Fruit fly (Drosophila melanogaster) ovary, adult (tissue): Measurements from ENCODE around the gene car.
A peak's percentile ranks its signal among the peaks of the same experiment; 100 is the strongest.

ENCODE experiments used
- CG17801 ChIP-seq: fragments of 200-800 bp; optimal IDR thresholded peaks from 2 replicates; lab custom pipeline; 2019; ENCODE audit warnings: missing biosample characterization, mild to moderate bottlenecking, missing genetic modification characterization, moderate library complexity; ENCODE audit not compliant: partially characterized antibody

The car gene

DNA sequence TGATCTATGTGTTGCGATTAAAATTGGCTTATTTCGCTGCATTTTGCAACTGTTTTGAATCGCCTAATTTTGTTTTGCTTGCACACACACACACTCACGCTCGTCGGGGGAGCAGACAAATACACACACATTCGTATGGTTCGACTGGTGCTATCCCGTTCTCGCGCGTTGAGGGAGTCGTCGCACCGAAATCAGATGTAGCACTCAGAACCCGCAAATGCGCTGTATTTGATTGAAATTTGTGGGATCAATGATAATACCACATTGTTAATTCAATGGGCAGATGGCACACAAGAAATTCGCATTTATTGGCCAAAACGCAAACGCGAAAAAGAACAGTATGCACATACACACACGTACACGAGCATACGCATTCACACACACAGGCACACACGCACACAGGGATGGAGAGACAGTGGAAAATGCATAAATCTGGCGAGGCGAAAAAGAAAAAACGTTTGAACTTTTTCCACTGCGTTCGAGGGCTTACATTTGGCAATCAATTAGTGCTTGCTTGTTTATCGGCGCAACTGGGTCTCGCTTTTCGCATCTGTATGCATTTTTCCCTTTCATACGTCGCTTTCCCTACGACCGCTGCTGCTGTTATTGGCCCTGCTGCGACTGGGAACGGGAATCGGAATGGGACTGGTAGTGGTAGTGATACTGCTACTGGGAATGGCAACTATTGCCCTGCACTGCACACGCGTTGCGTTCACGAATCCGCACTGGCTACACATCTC, 13.3 kb downstream of the car start:
- TF ChIP-seq CG17801 (GFP tag; lab: Kevin White, UChicago), result peak; percentile 31

DNA sequence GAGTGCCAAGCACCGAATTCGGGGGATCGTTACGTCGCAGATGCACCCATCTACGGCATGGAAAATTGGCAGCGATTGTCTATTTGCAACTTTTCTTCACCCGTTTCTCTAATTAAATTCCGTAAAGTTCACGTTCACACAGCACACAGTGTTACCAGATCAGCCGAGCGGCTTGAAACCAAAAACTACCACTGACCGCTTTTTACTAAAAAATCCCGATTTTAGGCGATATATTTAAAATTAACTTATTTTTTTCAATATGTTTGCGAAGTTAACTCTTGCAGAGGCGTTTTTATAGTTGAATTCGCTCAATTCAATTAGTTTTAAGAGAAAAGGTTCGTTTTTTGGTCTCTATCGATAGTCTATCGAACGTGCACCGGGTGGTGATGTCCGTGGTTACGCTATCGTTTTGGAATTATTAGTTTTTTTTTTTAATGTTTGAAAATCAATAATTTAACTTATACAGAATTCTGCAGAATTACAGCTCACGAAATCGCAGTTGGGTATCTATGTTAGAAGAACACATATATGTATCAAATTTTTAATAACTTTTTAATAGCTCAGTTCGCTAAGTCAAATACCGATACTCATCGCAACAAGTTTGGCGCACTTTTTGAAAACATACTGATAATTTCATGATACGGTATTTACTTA, 14.0 kb downstream of the car start, which contains the start of gene Tao:
Tao (minus strand) TSS at position 153 of the 654 bp plus-strand sequence.
- no peak for TF ChIP-seq CG17801 (GFP tag; lab: Kevin White, UChicago)

DNA sequence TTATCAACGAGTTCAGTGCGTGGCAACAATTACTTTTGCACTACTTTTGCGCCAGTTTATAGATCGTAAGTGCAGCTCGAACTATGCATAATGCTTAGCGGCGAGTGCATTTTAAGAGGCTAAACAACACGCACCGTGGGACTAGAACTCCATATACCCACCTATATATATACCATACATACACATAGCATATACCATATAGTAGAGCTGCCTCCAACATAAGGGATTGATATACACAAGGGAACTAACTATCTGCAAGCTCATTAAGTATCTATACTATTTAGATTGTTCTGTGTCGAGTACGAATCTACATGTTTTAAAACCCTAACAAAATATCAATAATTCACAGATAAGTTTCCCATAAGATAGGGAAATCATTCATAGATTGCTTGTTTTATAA, 16.1 kb downstream of the car start, which contains the start of gene CG14218:
CG14218 (minus strand) TSS at position 101 of the 400 bp plus-strand sequence.
- TF ChIP-seq CG17801 (GFP tag; lab: Kevin White, UChicago), result no peak

DNA sequence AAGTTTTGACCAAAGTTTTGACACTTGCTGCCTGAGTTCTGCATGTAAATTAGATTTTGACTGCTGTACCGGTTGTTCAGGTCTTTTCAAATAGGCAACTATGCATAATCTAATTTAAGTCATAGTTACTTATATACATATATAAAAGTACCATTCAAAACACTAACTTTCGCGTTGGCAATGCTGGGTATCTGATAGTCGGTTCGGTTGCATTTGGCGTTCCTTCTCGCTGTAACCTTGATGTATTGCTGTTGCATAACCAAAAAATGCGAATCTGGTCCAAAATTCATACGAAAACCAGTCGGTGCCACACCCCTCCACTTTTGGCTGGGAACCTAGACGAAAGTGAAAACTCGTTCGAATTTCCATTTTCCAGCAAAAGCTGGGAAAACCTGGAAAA, 16.9 kb downstream of the car start:
- no peak for TF ChIP-seq CG17801 (GFP tag; lab: Kevin White, UChicago)

DNA sequence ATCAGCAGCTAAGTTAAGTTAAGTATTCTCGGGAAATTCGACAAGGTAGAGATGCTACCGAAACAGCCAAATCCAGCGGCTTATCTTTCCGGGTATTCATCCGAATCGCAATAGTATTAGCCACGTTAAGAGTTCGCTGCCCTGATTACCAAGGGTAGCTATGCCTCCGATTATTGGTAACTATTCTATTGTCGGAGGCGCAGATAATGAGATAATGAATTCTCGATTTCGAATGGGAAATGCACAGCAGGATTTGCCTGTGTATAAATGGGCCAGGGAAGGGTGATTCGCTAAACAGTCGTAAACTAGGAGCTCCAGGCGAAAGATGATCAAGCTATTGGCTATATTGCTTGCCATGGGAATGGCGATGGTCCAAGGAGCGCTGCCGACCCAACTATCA, 17.5 kb downstream of the car start, which contains the start of gene CG14204:
CG14204 (plus strand) TSS at position 301 of the 400 bp plus-strand sequence.
- TF ChIP-seq CG17801 (GFP tag; lab: Kevin White, UChicago), result no peak

DNA sequence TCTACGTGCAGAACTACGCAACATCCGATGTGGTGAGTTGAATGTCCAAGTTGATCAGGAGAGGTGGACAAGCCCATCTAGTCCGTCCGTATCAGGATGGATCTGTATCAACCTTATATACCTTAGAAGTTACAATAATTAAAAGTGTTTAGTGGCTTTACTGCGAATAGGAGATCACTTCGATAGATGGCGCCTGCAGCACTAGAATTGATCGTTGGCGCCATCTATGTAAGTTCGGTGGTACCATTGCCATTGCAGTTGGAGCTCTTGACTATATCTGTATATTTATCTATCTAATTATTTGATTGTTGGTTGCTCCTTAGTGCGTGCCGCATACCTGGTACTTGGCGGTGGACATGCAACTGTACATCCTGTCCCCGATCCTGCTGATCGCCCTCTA, 19.3 kb downstream of the car start:
- no peak for TF ChIP-seq CG17801 (GFP tag; lab: Kevin White, UChicago)

DNA sequence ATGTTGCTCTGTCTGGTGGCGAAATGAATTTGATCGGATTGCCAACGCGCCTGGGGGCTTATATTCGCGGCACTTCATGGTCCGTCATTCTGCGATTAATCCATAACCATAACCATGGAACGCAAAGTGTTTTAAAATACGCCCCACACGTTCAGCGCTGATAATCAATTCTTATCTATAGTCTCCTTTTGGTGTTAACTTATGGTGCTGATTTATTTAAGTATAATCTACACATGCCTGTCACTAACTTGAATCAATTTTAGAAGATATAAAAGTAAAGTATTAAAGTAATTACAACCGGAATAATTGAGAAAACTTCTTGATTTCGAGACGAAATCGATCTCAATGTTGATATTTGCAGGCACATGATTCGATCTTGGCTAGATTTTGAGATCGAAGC, 24.3 kb downstream of the car start, which contains the start of gene CG14219:
CG14219 (minus strand) TSS at position 101 of the 400 bp plus-strand sequence.
- no peak for TF ChIP-seq CG17801 (GFP tag; lab: Kevin White, UChicago)

DNA sequence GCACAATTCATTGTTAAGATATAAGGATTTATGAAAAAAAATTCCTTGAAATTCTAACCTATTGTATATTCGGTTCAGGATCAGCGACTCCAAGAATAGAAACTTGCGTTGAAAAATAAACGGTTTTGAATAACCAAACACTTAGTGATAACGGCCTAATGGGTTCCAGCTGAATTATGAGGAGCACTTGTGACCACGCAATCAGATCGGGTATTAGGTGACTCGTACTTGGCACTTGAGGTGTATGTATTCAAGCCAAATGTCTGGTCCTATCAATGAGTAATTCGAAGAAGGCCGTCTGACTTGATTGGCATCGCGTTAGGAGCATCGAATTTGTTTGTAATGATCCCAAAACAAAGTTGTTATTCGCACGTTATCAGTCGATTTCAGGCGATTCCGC, 24.8 kb downstream of the car start:
- no peak for TF ChIP-seq CG17801 (GFP tag; lab: Kevin White, UChicago)

DNA sequence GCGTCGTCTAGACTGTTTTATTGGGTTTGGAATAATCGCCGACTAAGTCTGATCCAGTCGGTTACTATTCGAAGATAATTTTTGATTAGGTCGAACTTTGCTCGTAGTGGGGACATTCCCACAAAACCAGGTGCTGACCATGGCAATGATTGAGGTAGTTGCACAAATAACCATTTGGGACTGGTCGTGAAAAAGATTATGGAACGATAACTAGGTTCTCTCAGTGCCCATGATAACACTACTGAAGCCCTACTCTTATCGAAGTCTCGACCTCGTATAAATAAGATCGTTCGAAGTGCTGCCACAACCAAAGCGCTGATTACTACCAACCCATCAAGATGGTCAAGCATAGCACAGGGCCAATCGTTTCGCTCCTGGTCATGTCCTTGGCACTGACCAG, 26.5 kb downstream of the car start, which contains the start of gene CG14205:
CG14205 (plus strand) TSS at position 301 of the 400 bp plus-strand sequence.
- no peak for TF ChIP-seq CG17801 (GFP tag; lab: Kevin White, UChicago)

DNA sequence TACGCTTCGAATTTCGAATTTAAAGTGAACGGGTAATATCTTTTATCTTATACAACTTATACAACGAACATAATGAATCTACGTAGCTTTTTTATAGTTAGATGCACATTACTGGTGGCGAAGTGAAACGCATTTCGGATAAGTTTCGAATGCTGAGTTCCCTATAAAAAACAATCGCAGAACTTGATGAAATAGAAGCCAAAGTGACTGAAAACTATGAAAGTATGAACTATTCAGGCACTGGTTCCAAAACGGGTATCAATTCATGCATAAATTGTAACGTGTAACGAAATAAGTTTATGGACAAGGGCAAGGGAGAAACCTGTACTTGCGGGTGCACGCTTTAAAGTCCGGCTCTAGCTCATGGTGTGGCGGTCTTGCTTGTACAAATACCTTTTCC, 30.0 kb downstream of the car start:
- no peak for TF ChIP-seq CG17801 (GFP tag; lab: Kevin White, UChicago)

DNA sequence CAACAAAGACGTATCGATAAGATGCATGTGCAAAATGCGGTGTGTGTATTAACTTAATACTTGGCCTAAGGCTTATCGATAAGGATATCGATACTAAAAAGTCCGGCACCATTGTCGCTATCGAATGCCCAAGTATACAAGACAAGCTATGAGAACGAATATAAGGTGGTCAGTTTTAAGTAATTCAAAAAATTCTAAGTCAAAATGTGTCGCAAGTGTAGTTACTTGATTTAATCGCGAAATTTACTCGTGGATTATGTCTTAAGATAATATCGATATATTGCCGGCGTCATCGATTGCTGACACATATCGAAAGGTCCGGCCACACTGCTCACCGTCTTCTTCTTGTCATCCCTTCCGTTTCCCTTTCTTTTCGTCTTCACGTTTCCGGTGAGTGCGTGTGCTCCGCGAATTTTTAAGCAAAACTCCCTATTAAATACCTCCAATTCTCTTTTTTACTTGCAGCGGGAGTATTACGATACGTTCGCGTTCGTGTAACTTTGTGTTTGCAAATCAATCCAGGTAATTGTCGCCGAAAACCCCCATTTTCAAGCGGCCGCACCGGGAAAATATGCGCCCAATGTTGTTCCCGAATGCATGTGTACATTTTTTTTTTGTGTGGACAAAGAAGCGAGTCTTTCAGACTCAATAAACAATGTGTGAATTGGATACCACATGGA, 32.0 kb downstream of the car start, which contains the start of gene RpS10b:
RpS10b (plus strand) TSS at position 348 of the 680 bp plus-strand sequence.
- TF ChIP-seq CG17801 (GFP tag; lab: Kevin White, UChicago), result peak; percentile 91

DNA sequence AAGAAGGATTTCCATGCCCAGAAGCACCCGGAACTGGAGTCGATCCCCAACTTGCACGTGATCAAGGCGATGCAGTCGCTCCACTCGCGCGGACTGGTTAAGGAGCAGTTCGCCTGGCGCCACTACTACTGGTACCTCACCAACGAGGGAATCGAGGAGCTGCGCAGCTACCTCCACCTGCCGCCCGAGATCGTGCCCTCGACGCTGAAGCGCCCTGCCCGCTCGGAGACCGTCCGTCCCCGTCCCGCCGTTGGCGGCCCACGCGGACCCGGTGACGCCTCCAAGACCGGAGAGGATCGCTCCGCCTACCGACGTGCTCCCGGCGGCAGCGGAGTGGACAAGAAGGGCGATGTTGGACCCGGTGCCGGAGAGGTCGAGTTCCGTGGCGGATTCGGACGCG, 32.7 kb downstream of the car start:
- no peak for TF ChIP-seq CG17801 (GFP tag; lab: Kevin White, UChicago)

DNA sequence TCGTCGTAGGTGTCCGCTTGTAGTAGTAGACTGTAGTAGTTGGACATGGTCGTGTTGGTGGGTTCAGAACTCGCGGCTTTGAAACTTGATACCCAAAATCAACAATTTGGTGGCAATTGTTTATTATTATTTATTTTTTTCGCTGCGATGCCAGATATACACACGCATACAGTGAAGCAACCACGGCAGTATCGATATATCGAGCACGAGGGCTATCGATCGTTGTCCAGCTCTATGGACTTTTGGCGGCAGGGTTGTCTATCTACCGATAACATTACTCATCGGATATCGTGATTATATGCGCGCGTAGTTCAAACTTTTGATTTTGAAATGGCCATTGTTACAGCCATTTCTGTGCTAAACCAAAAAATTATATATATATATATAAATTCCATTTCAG, 35.8 kb downstream of the car start, which contains the start of gene CG14220:
CG14220 (minus strand) TSS at position 208 of the 400 bp plus-strand sequence.
- TF ChIP-seq CG17801 (GFP tag; lab: Kevin White, UChicago), result peak; percentile 69

DNA sequence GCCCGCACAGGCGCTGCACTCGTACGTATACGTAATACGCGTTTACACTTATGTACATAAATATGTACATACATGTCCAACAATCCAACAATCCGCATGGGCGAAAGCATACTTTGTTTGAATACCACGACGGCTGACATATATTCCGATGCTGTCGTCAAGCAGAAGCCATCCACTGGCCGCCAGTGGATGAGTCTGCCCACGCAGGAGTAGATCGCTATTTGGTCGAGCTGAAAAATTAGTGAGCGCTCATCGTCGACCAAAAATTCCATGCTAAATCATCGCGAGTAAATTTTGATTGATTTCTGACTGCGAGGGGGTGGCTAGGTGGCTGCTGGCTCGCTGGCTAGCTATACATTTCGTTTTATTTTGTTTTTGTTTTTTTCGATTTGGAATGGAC, 36.7 kb downstream of the car start:
- TF ChIP-seq CG17801 (GFP tag; lab: Kevin White, UChicago), result no peak

DNA sequence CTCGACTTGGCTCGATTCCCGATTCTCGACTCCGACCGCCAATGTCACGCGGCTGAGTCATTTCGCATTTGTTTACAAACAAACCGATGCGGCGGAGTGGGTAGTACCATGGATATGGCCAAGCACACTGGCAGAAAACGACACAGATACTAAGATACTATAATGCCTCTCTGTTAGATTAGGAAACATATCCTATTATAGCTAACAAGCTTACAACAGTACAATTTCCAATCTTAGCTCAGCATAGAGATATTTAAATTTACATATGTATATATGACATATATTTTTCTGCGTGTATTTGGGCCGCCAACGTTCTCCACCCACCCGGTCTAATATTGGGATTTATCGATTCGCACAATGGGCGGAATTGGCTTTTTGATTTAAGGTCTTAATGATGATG, 38.1 kb downstream of the car start:
- TF ChIP-seq CG17801 (GFP tag; lab: Kevin White, UChicago), result no peak
